Worm (Caenorhabditis elegans) whole organism, dauer: ENCODE data around the gene Y113G7A.16.

Experiments used
- unc-62 ChIP-seq: sonication (generic microtip); optimal IDR thresholded peaks from 2 replicates; lab custom pipeline; 2017; ENCODE audit warnings: missing biosample characterization, missing genetic modification reagents, missing genetic modification characterization

Gene Y113G7A.16

DNA sequence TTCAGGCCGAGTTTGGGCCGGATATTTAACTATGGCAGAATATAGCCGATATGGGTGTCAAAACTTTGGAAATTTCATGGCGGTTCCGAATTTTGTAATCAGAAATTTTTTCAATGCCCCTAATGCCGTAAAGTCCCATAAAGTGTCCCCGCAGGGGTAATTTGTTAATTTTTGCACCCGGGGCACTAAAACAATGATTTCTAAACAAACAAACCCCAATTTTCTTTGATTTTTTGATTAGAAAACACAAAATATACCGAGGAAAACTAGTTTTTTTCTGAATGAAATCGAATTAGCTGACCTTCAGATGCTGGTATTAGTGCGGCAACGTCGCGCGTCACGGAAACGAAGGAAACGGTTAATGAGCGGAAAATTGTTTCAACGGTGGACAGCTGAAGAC is 2.5 kb upstream of the Y113G7A.16 start:
- no peak for TF ChIP-seq unc-62 (GFP tag; lab: Kevin White, UChicago)

DNA sequence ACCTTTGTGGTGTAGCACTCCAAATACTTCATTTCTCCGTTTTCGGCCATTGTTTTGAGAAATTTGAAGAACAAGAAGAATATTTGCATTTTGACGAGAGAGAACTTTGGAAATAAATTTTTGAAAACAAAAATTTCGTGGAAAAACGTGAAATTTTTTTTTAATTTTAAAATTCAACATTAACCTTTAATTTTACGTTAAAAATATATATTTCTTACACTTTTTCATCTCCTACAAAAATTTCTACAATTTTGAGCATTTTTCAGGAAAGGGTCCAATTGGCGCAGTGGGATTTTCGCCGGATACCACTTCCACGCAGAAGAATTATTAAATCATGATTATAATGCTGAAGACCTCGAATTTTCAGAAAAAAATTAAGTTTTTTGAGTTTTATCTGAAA is 9.9 kb downstream of the Y113G7A.16 start, which contains the start of gene spe-19:
Gene spe-19 (minus strand): TSS at position 101 of the 400 bp plus-strand sequence.
- TF ChIP-seq unc-62 (GFP tag; lab: Kevin White, UChicago) = no peak

DNA sequence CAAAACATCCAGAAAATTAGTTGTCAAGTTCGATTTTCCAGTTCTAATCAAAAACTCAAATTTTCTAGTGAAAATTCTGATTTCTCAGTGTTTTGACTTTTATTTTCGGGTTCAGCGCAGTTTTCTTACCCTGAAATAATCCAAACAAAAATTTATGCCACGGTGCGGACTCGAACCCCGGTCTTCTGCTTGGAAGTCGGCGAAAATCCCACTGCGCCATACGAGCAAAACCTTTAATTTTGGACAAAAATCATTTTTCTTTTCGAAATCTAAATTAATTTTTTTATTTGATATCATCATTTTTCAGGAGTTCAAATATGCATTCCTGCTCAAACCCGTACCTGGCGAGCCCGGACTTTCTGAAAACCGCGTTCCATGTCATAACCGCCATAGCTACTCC is 11.7 kb downstream of the Y113G7A.16 start, which contains the start of gene srh-233:
Gene srh-233 (plus strand): TSS at position 301 of the 400 bp plus-strand sequence.
- no peak for TF ChIP-seq unc-62 (GFP tag; lab: Kevin White, UChicago)

DNA sequence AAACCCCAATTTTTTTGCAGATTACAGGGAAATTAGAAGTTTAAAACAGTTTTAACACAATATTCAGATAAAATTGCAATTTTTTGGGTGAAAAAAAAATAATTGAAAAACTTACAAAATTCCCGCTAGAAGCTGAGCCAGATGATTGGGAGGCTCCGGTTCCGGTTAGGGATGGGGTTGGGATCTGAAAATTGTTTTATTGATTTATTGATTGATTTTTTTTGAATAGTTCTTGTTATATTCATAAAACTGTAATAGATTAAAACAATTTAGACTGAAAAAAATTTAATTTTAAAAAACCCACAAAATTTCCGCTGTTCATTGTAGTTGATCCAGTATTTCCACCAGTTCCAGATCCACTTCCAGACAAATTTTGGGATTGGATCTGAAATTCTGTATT is 22.0 kb downstream of the Y113G7A.16 start:
- TF ChIP-seq unc-62 (GFP tag; lab: Kevin White, UChicago) = no peak

DNA sequence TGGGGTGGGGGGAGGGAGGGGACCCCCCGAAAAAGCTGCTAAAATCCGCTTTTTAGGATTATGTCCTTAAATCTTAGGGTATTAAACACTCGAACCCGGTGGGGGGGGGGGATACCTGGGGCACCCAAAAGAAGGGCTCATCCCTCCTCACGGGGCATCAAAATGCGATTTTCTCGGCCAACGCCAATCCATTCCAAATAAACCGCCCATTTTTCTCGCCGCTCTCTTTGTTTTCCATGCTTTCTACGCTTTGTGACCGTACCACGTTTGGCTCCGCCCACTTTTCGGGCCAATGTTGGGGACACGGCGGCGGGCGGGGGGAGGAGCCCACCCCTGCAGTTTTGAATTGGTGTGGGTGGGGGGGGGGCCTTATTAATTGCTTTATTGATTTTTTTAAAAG is 24.1 kb downstream of the Y113G7A.16 start:
- TF ChIP-seq unc-62 (GFP tag; lab: Kevin White, UChicago) = no peak

DNA sequence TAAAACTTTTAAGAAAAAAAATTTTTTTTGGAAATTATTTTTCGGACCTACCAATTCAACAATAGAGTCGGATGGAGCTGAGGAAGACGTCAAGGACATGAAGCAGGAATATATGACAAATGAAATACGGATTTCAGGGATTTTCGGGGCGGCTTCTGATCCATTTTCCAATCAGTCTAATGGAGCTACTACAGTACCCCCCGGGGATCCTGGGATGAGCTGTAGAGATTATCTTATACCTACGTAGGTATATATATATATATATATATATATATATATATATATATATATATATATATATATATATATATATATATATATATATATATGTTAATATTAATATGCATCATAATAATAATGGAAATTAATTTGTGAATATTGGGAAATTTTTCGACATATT is 26.7 kb downstream of the Y113G7A.16 start, which contains the start of gene ttx-1:
Gene ttx-1 (minus strand): TSS at position 101 of the 400 bp plus-strand sequence.
- no peak for TF ChIP-seq unc-62 (GFP tag; lab: Kevin White, UChicago)

DNA sequence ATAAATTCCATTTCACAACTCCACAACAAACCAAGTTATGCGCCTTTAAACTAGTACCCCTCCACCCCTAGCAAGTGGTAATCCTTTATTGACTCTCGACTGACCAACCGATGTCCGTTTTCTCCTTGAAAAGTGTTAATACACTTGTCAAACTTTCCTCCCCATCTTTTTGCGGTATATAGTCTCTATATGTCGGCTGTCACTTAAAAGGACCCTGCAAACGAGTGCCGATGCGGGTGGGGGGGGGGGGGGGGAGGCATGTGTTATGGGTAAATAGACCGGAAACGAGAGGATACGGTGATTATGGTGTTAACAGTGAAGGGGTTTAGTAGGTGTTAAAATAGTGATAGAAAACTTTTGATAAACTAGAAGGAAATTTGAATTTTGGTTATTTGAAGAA is 27.7 kb downstream of the Y113G7A.16 start:
- no peak for TF ChIP-seq unc-62 (GFP tag; lab: Kevin White, UChicago)

DNA sequence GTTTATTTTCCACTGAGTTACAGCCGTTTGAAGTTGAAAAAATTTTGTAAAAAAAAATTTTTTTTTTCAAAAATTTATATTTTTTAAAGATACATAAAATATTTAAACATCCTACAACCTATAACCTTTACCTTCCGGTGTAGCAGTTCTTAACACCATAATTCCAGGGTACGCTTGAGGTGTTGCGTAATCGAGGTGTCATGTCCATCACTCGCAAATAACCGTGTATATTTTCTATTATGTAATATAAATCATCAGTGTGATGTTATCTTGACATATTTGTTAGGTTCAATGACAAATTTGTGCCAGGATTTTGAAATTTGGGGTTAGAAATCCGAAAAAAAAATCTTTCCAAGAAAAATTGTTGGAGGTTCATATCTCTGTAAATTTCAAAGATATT is 29.7 kb downstream of the Y113G7A.16 start:
- no peak for TF ChIP-seq unc-62 (GFP tag; lab: Kevin White, UChicago)

DNA sequence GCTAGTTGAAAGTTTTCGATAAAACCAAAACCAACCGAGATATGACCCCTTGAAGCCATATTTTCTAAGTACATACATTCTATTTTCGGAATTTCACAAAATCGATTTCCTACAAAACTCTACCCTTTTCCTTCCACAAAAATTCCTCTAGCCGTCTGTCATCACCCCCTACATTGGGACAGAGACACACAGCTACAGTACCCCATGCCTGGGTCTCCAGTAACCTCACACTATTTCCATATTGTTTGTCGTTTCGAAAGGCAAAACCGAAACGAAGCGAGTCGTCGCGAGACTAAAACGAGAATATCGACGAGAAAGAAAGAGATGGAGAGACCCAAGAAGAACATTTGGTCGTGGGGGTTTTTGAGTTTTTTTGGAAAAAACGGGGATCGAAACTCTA is 31.0 kb downstream of the Y113G7A.16 start:
- TF ChIP-seq unc-62 (GFP tag; lab: Kevin White, UChicago) = no peak

DNA sequence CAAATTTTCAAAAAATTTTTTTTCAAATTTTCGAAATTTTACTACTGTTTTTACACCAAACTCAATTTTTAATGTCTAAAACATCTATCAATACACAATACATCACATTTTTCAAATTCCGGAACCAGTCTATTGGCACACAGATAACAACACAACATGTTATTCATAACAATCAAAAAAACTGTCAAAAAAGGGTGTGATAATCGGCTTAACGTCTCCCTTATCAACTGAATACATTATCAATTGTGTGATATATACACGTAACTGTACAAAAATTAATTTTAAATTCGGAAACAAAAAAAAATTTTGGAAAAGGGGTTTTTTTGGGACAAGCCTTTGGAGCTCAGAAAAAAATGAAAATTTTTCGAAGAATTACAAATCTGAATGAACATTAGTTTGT is 37.0 kb downstream of the Y113G7A.16 start:
- no peak for TF ChIP-seq unc-62 (GFP tag; lab: Kevin White, UChicago)

DNA sequence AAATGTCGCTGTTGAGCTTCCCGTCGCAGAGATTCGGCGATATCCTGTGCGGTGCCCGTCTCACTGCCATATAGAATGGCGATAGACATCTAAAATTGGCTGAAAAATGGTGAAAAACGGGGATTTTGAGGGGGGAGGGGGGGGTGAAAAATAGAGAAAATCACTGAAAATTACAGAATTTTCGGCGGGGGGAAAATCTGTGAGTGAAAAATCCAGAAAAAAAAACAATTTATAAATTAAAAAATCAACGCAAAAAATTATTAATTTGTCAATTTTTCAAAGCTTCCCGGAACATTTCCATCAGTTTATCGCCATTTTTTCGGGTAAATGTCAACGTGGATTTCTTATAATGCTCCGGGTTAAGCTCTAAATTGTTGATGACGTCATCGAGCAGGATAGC is 50.2 kb downstream of the Y113G7A.16 start, which contains the start of gene fre-1:
Gene fre-1 (minus strand): TSS at position 101 of the 400 bp plus-strand sequence.
- no peak for TF ChIP-seq unc-62 (GFP tag; lab: Kevin White, UChicago)
